Fruit fly (Drosophila melanogaster) whole organism, embryonic: ENCODE results near the gene CG42445.

ENCODE experiments used
- Abd-B ChIP-seq: fragments of 200-800 bp; sonication (Bioruptor generic); optimal IDR thresholded peaks from 2 replicates; lab custom pipeline; 2018; ENCODE audit warnings: missing biosample characterization, mild to moderate bottlenecking, missing genetic modification characterization, moderate library complexity
- BEAF-32 ChIP-seq: fragments of 200-800 bp; sonication (Bioruptor generic); optimal IDR thresholded peaks from 3 replicates; lab custom pipeline; 2017; ENCODE audit warnings: missing biosample characterization, missing genetic modification characterization, mild to moderate bottlenecking, moderate library complexity, missing genetic modification reagents
- C15 ChIP-seq: fragments of 200-800 bp; sonication (Bioruptor generic); IDR thresholded peaks from 3 replicates; pipeline ENCODE4 v1.3.6; 2022; ENCODE audit warnings: missing biosample characterization, missing genetic modification characterization
- CG10462 ChIP-seq: fragments of 200-800 bp; sonication (Bioruptor generic); optimal IDR thresholded peaks from 2 replicates; lab custom pipeline; 2016; ENCODE audit warnings: missing biosample characterization, missing genetic modification characterization
- CG10565 ChIP-seq: fragments of 200-800 bp; sonication (Bioruptor generic); optimal IDR thresholded peaks from 3 replicates; lab custom pipeline; 2016; ENCODE audit warnings: missing biosample characterization, mild to moderate bottlenecking, missing genetic modification characterization
- CG11560 ChIP-seq: fragments of 200-800 bp; sonication (Bioruptor generic); IDR thresholded peaks from 3 replicates; pipeline ENCODE4 v1.3.6; 2022; ENCODE audit warnings: missing biosample characterization, missing genetic modification characterization
- CG11723 ChIP-seq: fragments of 200-800 bp; sonication (Bioruptor generic); optimal IDR thresholded peaks from 2 replicates; lab custom pipeline; 2017; ENCODE audit warnings: missing biosample characterization, mild to moderate bottlenecking, missing genetic modification characterization
- CG14667 ChIP-seq: fragments of 200-800 bp; sonication (Bioruptor generic); IDR thresholded peaks from 2 replicates; pipeline ENCODE4 v1.3.6; 2022; ENCODE audit warnings: missing biosample characterization, missing genetic modification characterization
- CG15269 ChIP-seq: fragments of 200-800 bp; sonication (Bioruptor generic); optimal IDR thresholded peaks from 2 replicates; lab custom pipeline; 2018; ENCODE audit warnings: missing biosample characterization, mild to moderate bottlenecking, missing genetic modification characterization, moderate library complexity
- CG17186 ChIP-seq: fragments of 200-800 bp; sonication (Bioruptor generic); optimal IDR thresholded peaks from 3 replicates; lab custom pipeline; 2017; ENCODE audit warnings: missing biosample characterization, missing genetic modification reagents, missing genetic modification characterization
- CG2712 ChIP-seq: fragments of 200-800 bp; optimal IDR thresholded peaks from 3 replicates; lab custom pipeline; 2019; ENCODE audit warnings: missing biosample characterization, mild to moderate bottlenecking, missing genetic modification characterization, moderate library complexity
- CG2889 ChIP-seq: fragments of 200-800 bp; sonication (Bioruptor generic); IDR thresholded peaks from 3 replicates; pipeline ENCODE4 v1.3.6; 2022; ENCODE audit warnings: missing biosample characterization, missing genetic modification characterization
- CG3163 ChIP-seq: fragments of 200-800 bp; sonication (Bioruptor generic); optimal IDR thresholded peaks from 3 replicates; lab custom pipeline; 2016; ENCODE audit warnings: missing biosample characterization, missing genetic modification characterization
- CG32532 ChIP-seq: fragments of 200-800 bp; sonication (Bioruptor generic); IDR thresholded peaks from 2 replicates; pipeline ENCODE4 v1.3.6; 2022; ENCODE audit warnings: missing biosample characterization, missing genetic modification characterization
- CG32772 ChIP-seq: fragments of 200-800 bp; sonication (Bioruptor generic); IDR thresholded peaks from 2 replicates; pipeline ENCODE4 v1.3.6; 2022; ENCODE audit warnings: missing biosample characterization, missing genetic modification characterization
- CG3726 ChIP-seq: fragments of 200-800 bp; sonication (Bioruptor generic); IDR thresholded peaks from 3 replicates; pipeline ENCODE4, ENCODE4 v1.3.6; 2022; ENCODE audit warnings: missing biosample characterization, missing genetic modification characterization
- CG4424 ChIP-seq: fragments of 200-800 bp; sonication (Bioruptor generic); optimal IDR thresholded peaks from 3 replicates; lab custom pipeline; 2016; ENCODE audit warnings: missing biosample characterization, missing genetic modification characterization
- CG6175 ChIP-seq: fragments of 200-800 bp; sonication (Bioruptor generic); IDR thresholded peaks from 3 replicates; pipeline ENCODE4 v1.3.6; 2022; ENCODE audit warnings: missing biosample characterization, missing genetic modification characterization
- CG6272 ChIP-seq: fragments of 200-800 bp; sonication (Bioruptor generic); IDR thresholded peaks from 2 replicates; pipeline ENCODE4 v1.3.6; 2022; ENCODE audit warnings: missing biosample characterization, missing genetic modification characterization
- CG6765 ChIP-seq: fragments of 200-800 bp; sonication (Bioruptor generic); optimal IDR thresholded peaks from 3 replicates; lab custom pipeline; 2017; ENCODE audit warnings: missing biosample characterization, mild to moderate bottlenecking, missing genetic modification characterization
- CG6813 ChIP-seq: fragments of 200-800 bp; sonication (Bioruptor generic); optimal IDR thresholded peaks from 2 replicates; lab custom pipeline; 2017; ENCODE audit warnings: missing biosample characterization, missing genetic modification characterization, mild to moderate bottlenecking, moderate library complexity, missing genetic modification reagents
- CG8478 ChIP-seq: fragments of >200 bp; optimal IDR thresholded peaks from 2 replicates; lab custom pipeline; 2018
- CoRest ChIP-seq: fragments of 200-800 bp; sonication (Bioruptor generic); optimal IDR thresholded peaks from 3 replicates; lab custom pipeline; 2018; ENCODE audit warnings: missing biosample characterization, mild to moderate bottlenecking, missing genetic modification characterization, moderate library complexity
- Gug ChIP-seq: fragments of 200-800 bp; sonication (Bioruptor generic); IDR thresholded peaks from 4 replicates; pipeline ENCODE4 v1.3.6; 2022; ENCODE audit warnings: missing biosample characterization, missing genetic modification characterization
- Hand ChIP-seq: fragments of 200-800 bp; sonication (Bioruptor generic); optimal IDR thresholded peaks from 2 replicates; lab custom pipeline; 2017; ENCODE audit warnings: mild to moderate bottlenecking, missing biosample characterization, missing genetic modification reagents, missing genetic modification characterization
- Hr3 ChIP-seq: fragments of 200-800 bp; sonication (Bioruptor generic); optimal IDR thresholded peaks from 3 replicates; lab custom pipeline; 2016; ENCODE audit warnings: missing biosample characterization, missing genetic modification characterization
- Meics ChIP-seq: fragments of 200-800 bp; sonication (Bioruptor generic); optimal IDR thresholded peaks from 2 replicates; lab custom pipeline; 2017; ENCODE audit warnings: missing biosample characterization, mild to moderate bottlenecking, missing genetic modification characterization
- Scr ChIP-seq: fragments of 200-800 bp; sonication (Bioruptor generic); IDR thresholded peaks from 2 replicates; pipeline ENCODE4 v1.3.6; 2022; ENCODE audit warnings: missing biosample characterization, missing genetic modification characterization; ENCODE audit not compliant: partially characterized antibody
- Sox102F ChIP-seq: fragments of 200-800 bp; sonication (Bioruptor generic); optimal IDR thresholded peaks from 2 replicates; lab custom pipeline; 2018; ENCODE audit warnings: missing biosample characterization, mild to moderate bottlenecking, missing genetic modification characterization, moderate library complexity
- ase ChIP-seq: fragments of 200-800 bp; sonication (Bioruptor generic); IDR thresholded peaks from 3 replicates; pipeline ENCODE4 v1.3.6; 2022; ENCODE audit warnings: missing biosample characterization, missing genetic modification characterization
- ato ChIP-seq: fragments of 200-800 bp; sonication (Bioruptor generic); IDR thresholded peaks from 2 replicates; pipeline ENCODE4 v1.3.6; 2022; ENCODE audit warnings: missing biosample characterization, missing genetic modification characterization; ENCODE audit not compliant: partially characterized antibody
- az2 ChIP-seq: fragments of 200-800 bp; sonication (Bioruptor generic); optimal IDR thresholded peaks from 3 replicates; lab custom pipeline; 2016; ENCODE audit warnings: missing biosample characterization, missing genetic modification characterization
- bab2 ChIP-seq: fragments of 200-800 bp; sonication (Bioruptor generic); optimal IDR thresholded peaks from 2 replicates; lab custom pipeline; 2016; ENCODE audit warnings: missing biosample characterization, missing genetic modification characterization
- bigmax ChIP-seq: fragments of 200-800 bp; sonication (Bioruptor generic); optimal IDR thresholded peaks from 2 replicates; lab custom pipeline; 2018; ENCODE audit warnings: missing biosample characterization, mild to moderate bottlenecking, missing genetic modification characterization
- cg ChIP-seq: fragments of 200-800 bp; sonication (Bioruptor generic); optimal IDR thresholded peaks from 3 replicates; lab custom pipeline; 2019; ENCODE audit warnings: missing biosample characterization, mild to moderate bottlenecking, missing genetic modification characterization, moderate library complexity
- gfzf ChIP-seq: fragments of 200-800 bp; sonication (Bioruptor generic); optimal IDR thresholded peaks from 2 replicates; lab custom pipeline; 2016; ENCODE audit warnings: missing biosample characterization, mild to moderate bottlenecking, missing genetic modification characterization, moderate library complexity
- grn ChIP-seq: fragments of 200-800 bp; sonication (Bioruptor generic); optimal IDR thresholded peaks from 3 replicates; lab custom pipeline; 2017; ENCODE audit warnings: missing biosample characterization, missing genetic modification characterization
- gro ChIP-seq: fragments of 200-800 bp; sonication (Bioruptor generic); optimal IDR thresholded peaks from 2 replicates; lab custom pipeline; 2016; ENCODE audit warnings: missing biosample characterization, missing genetic modification characterization
- gsb ChIP-seq: fragments of 200-800 bp; sonication (Bioruptor generic); IDR thresholded peaks from 2 replicates; pipeline ENCODE4 v1.3.6; 2022; ENCODE audit warnings: missing biosample characterization, missing genetic modification characterization
- gsb-n ChIP-seq: fragments of 200-800 bp; sonication (Bioruptor generic); optimal IDR thresholded peaks from 3 replicates; lab custom pipeline; 2018; ENCODE audit warnings: missing biosample characterization, mild to moderate bottlenecking, missing genetic modification characterization
- sisA ChIP-seq: fragments of 200-800 bp; sonication (Bioruptor generic); IDR thresholded peaks from 2 replicates; pipeline ENCODE4 v1.3.6; 2022; ENCODE audit warnings: missing biosample characterization, missing genetic modification characterization
- sna ChIP-seq: fragments of 200-800 bp; sonication (Bioruptor generic); IDR thresholded peaks from 2 replicates; pipeline ENCODE4 v1.3.6; 2022; ENCODE audit warnings: missing biosample characterization, missing genetic modification characterization; ENCODE audit not compliant: partially characterized antibody

The CG42445 gene

dm6 chr3L:8127712-8128210, 30.9 kb downstream of the CG42445 start, which contains the start of the genes Cds and Uba2 (continued):
- TF ChIP-seq Hand, result peak; percentile 86
- peak; percentile 75; the same call in 2 of the 3 replicates for TF ChIP-seq CG3726 (GFP tag; lab: Robert Waterston, UW)
- TF ChIP-seq CG17186 (GFP tag; lab: Kevin White, UChicago), result peak; percentile 79
- peak; percentile 89 for TF ChIP-seq CG32772 (GFP tag; lab: Robert Waterston, UW)
- peak; percentile 65 for TF ChIP-seq gsb (GFP tag; lab: Robert Waterston, UW)
- peak; percentile 94 for TF ChIP-seq CG4424
- peak; percentile 84 for TF ChIP-seq CG11560 (tag; lab: Robert Waterston, UW)
- TF ChIP-seq CG10565 (GFP tag; lab: Kevin White, UChicago), result peak; percentile 19
- TF ChIP-seq Gug (GFP tag; lab: Robert Waterston, UW), result peak; percentile 82
- TF ChIP-seq ato (GFP tag; lab: Robert Waterston, UW), result peak; percentile 31; the same call in 1 of the 2 replicates
- TF ChIP-seq CG15269 (tag; lab: Kevin White, UChicago), result peak; percentile 93
- no peak for TF ChIP-seq CG8478 (lab: Kevin White, UChicago)
- peak; percentile 92 for TF ChIP-seq CG6272 (GFP tag; lab: Robert Waterston, UW)
- no peak for TF ChIP-seq cg (GFP tag; lab: Kevin White, UChicago)
- peak; percentile 95 for TF ChIP-seq Hr3 (GFP tag; lab: Kevin White, UChicago)
- TF ChIP-seq CG6765 (GFP tag; lab: Kevin White, UChicago), result peak; percentile 89
- peak; percentile 92 for TF ChIP-seq Abd-B (GFP tag; lab: Kevin White, UChicago)
- peak; percentile 83 for TF ChIP-seq CG10462
- peak; percentile 94 for TF ChIP-seq CG2712
- TF ChIP-seq Meics (GFP tag; lab: Kevin White, UChicago), result peak; percentile 94
- peak; percentile 86 for TF ChIP-seq C15 (GFP tag; lab: Robert Waterston, UW)
- TF ChIP-seq az2 (GFP tag; lab: Kevin White, UChicago), result peak; percentile 92
- TF ChIP-seq Scr (GFP tag; lab: Robert Waterston, UW), result peak; percentile 40
- TF ChIP-seq CG6813 (GFP tag; lab: Kevin White, UChicago), result peak; percentile 88
- peak; percentile 71 for TF ChIP-seq gfzf (GFP tag; lab: Kevin White, UChicago)
- TF ChIP-seq bab2 (GFP tag; lab: Kevin White, UChicago), result peak; percentile 84
- peak; percentile 77 for TF ChIP-seq CG6175 (GFP tag; lab: Robert Waterston, UW)
- peak; percentile 87 for TF ChIP-seq CG11723 (GFP tag; lab: Kevin White, UChicago)
- peak; percentile 81 for TF ChIP-seq gro (GFP tag; lab: Kevin White, UChicago)
- peak; percentile 94 for TF ChIP-seq Sox102F
- peak; percentile 85 for TF ChIP-seq ase (GFP tag; lab: Robert Waterston, UW)
- TF ChIP-seq sisA (GFP tag; lab: Robert Waterston, UW), result peak; percentile 90
- no peak for TF ChIP-seq sna
- TF ChIP-seq CoRest, result peak; percentile 94
- no peak for TF ChIP-seq gsb-n (tag; lab: Kevin White, UChicago)
- TF ChIP-seq CG14667 (GFP tag; lab: Robert Waterston, UW), result peak; percentile 82
- peak; percentile 53 for TF ChIP-seq BEAF-32 (GFP tag; lab: Kevin White, UChicago)
- TF ChIP-seq CG2889, result peak; percentile 81
- no peak for TF ChIP-seq grn
- peak; percentile 33 for TF ChIP-seq CG3163 (GFP tag; lab: Kevin White, UChicago)
- peak; percentile 32 for TF ChIP-seq bigmax (GFP tag; lab: Kevin White, UChicago)
- peak; percentile 95 for TF ChIP-seq CG32532 (GFP tag; lab: Robert Waterston, UW)
